Worm (Caenorhabditis elegans) whole organism, young adult: ENCODE results near the gene nas-15.

Source experiments
- B0261.1 ChIP-seq: sonication (generic microtip); optimal IDR thresholded peaks from 2 replicates; lab custom pipeline; 2016; ENCODE audit warnings: mild to moderate bottlenecking, missing genetic modification characterization, moderate library complexity, missing compliant biosample characterization
- C06A6.2 ChIP-seq: fragments of 200-800 bp; sonication (Bioruptor generic); conservative IDR thresholded peaks from 2 replicates; pipeline ENCODE4 v1.3.6; 2022; ENCODE audit warnings: missing genetic modification characterization, missing compliant biosample characterization
- F23B12.7 ChIP-seq: sonication (generic microtip); optimal IDR thresholded peaks from 2 replicates; lab custom pipeline; 2017; ENCODE audit warnings: missing genetic modification characterization, mild to moderate bottlenecking, missing compliant biosample characterization, antibody characterized with exemption, moderate library complexity; ENCODE audit not compliant: insufficient read depth
- F49E8.2 ChIP-seq: sonication (generic microtip); optimal IDR thresholded peaks from 3 replicates; lab custom pipeline; 2017; ENCODE audit warnings: missing genetic modification characterization, mild to moderate bottlenecking, missing compliant biosample characterization, antibody characterized with exemption, moderate library complexity; ENCODE audit not compliant: insufficient read depth
- ama-1 ChIP-seq, 3 experiments: fragments of 150-350 bp in 1 of 3; sonication (generic microtip) in 2 of 3; optimal IDR thresholded peaks; 2 replicates each; lab custom pipeline; 2014 to 2018; ENCODE audit warnings: missing biosample characterization in 2 of 3, missing genetic modification characterization in 2 of 3, missing genetic modification reagents in 2 of 3
- aptf-2 ChIP-seq: fragments of 200-800 bp; sonication (Bioruptor generic); conservative IDR thresholded peaks from 2 replicates; pipeline ENCODE4 v1.3.6; 2022; ENCODE audit warnings: missing genetic modification reagents, missing genetic modification characterization, missing compliant biosample characterization
- attf-5 ChIP-seq: fragments of 200-800 bp; sonication (Bioruptor generic); optimal IDR thresholded peaks from 2 replicates; lab custom pipeline; 2018; ENCODE audit warnings: mild to moderate bottlenecking, missing genetic modification characterization, missing compliant biosample characterization
- bed-2 ChIP-seq: fragments of 200-800 bp; sonication (Bioruptor generic); IDR thresholded peaks from 2 replicates; pipeline ENCODE4 v1.3.6; 2022; ENCODE audit warnings: missing genetic modification reagents, missing genetic modification characterization, missing compliant biosample characterization
- ceh-79 ChIP-seq: sonication (generic microtip); optimal IDR thresholded peaks from 2 replicates; lab custom pipeline; 2017; ENCODE audit warnings: mild to moderate bottlenecking, missing genetic modification characterization, missing compliant biosample characterization
- egl-44 ChIP-seq: fragments of 200-800 bp; sonication (Bioruptor generic); IDR thresholded peaks from 2 replicates; pipeline ENCODE4 v1.3.6; 2022; ENCODE audit warnings: missing genetic modification reagents, missing genetic modification characterization, missing compliant biosample characterization
- ekl-4 ChIP-seq: fragments of 200-800 bp; sonication (Bioruptor generic); IDR thresholded peaks from 2 replicates; pipeline ENCODE4 v1.3.6; 2022; ENCODE audit warnings: missing genetic modification reagents, missing genetic modification characterization, missing compliant biosample characterization
- ets-4 ChIP-seq: fragments of 200-800 bp; sonication (Bioruptor generic); optimal IDR thresholded peaks from 2 replicates; lab custom pipeline; 2018; ENCODE audit warnings: mild to moderate bottlenecking, missing genetic modification characterization, missing compliant biosample characterization
- gei-17 ChIP-seq: fragments of 200-800 bp; sonication (Bioruptor generic); optimal IDR thresholded peaks from 2 replicates; lab custom pipeline; 2018; ENCODE audit warnings: mild to moderate bottlenecking, missing genetic modification characterization, missing compliant biosample characterization
- let-607 ChIP-seq, 2 experiments: fragments of 200-800 bp in 1 of 2; sonication (Bioruptor generic) in 1 of 2; sonication (generic microtip) in 1 of 2; optimal IDR thresholded peaks; 2 replicates each; lab custom pipeline; 2016 to 2018; ENCODE audit warnings: mild to moderate bottlenecking in 2 of 2, missing compliant biosample characterization in 2 of 2, missing genetic modification characterization in 2 of 2, moderate library complexity in 2 of 2, missing genotype in 1 of 2
- lin-35 ChIP-seq, 3 experiments: fragments of 150-350 bp in 2 of 3; sonication (generic microtip) in 1 of 3; optimal IDR thresholded peaks; 2 replicates each; lab custom pipeline; 2014 to 2018; ENCODE audit warnings: missing biosample characterization in 3 of 3, missing genetic modification characterization in 3 of 3, missing genetic modification reagents in 3 of 3
- lir-1 ChIP-seq: fragments of 200-800 bp; sonication (Bioruptor generic); conservative IDR thresholded peaks from 2 replicates; pipeline ENCODE4 v1.3.6; 2022; ENCODE audit warnings: missing genetic modification reagents, missing genetic modification characterization, missing compliant biosample characterization
- lsl-1 ChIP-seq: fragments of 200-800 bp; sonication (Bioruptor generic); optimal IDR thresholded peaks from 2 replicates; lab custom pipeline; 2018; ENCODE audit warnings: mild to moderate bottlenecking, missing genetic modification characterization, moderate library complexity, missing compliant biosample characterization
- mel-28 ChIP-seq: sonication (generic microtip); optimal IDR thresholded peaks from 2 replicates; lab custom pipeline; 2016; ENCODE audit warnings: borderline replicate concordance, mild to moderate bottlenecking, missing genetic modification characterization, missing compliant biosample characterization
- mxl-1 ChIP-seq: sonication (generic microtip); optimal IDR thresholded peaks from 2 replicates; lab custom pipeline; 2016; ENCODE audit warnings: missing genetic modification characterization, missing compliant biosample characterization
- nfyb-1 ChIP-seq: fragments of 200-800 bp; sonication (Bioruptor generic); IDR thresholded peaks from 2 replicates; pipeline ENCODE4 v1.3.6; 2022; ENCODE audit warnings: missing genetic modification reagents, missing genetic modification characterization, missing compliant biosample characterization
- nhr-120 ChIP-seq: fragments of 200-800 bp; sonication (Bioruptor generic); IDR thresholded peaks from 2 replicates; pipeline ENCODE4 v1.3.6; 2022; ENCODE audit warnings: missing genetic modification characterization, missing compliant biosample characterization
- nhr-179 ChIP-seq: sonication (generic microtip); optimal IDR thresholded peaks from 2 replicates; lab custom pipeline; 2016; ENCODE audit warnings: mild to moderate bottlenecking, missing genetic modification characterization, missing compliant biosample characterization
- nhr-90 ChIP-seq: sonication (generic microtip); optimal IDR thresholded peaks from 2 replicates; lab custom pipeline; 2016; ENCODE audit warnings: missing genotype, mild to moderate bottlenecking, missing genetic modification characterization, missing compliant biosample characterization
- pbrm-1 ChIP-seq: fragments of 200-800 bp; sonication (Bioruptor generic); IDR thresholded peaks from 2 replicates; pipeline ENCODE4 v1.3.6; 2022; ENCODE audit warnings: missing genetic modification reagents, missing genetic modification characterization, missing compliant biosample characterization
- pha-4 ChIP-seq: fragments of 150-350 bp; sonication (generic microtip); optimal IDR thresholded peaks from 2 replicates; lab custom pipeline; 2014; ENCODE audit warnings: missing biosample characterization, missing genetic modification reagents, missing genetic modification characterization
- repo-1 ChIP-seq: sonication (generic microtip); optimal IDR thresholded peaks from 2 replicates; lab custom pipeline; 2017; ENCODE audit warnings: mild to moderate bottlenecking, missing genetic modification characterization, missing compliant biosample characterization
- snpc-4 ChIP-seq, 5 experiments: fragments of 150-350 bp in 1 of 5; sonication (generic microtip) in 4 of 5; optimal IDR thresholded peaks; 2 replicates each; lab custom pipeline; 2014 to 2018; ENCODE audit warnings: missing genetic modification characterization in 5 of 5, missing biosample characterization in 3 of 5, antibody characterized with exemption in 2 of 5, mild to moderate bottlenecking in 2 of 5, missing compliant biosample characterization in 2 of 5, missing genotype in 2 of 5, moderate library complexity in 2 of 5, missing genetic modification reagents in 1 of 5
- tlf-1 ChIP-seq: fragments of 200-800 bp; sonication (Bioruptor generic); optimal IDR thresholded peaks from 2 replicates; lab custom pipeline; 2018; ENCODE audit warnings: mild to moderate bottlenecking, missing genetic modification characterization, missing compliant biosample characterization
- unc-130 ChIP-seq: sonication (generic microtip); optimal IDR thresholded peaks from 2 replicates; lab custom pipeline; 2016; ENCODE audit warnings: missing genetic modification reagents, missing genetic modification characterization, missing compliant biosample characterization
- ztf-25 ChIP-seq: fragments of 200-800 bp; sonication (Bioruptor generic); IDR thresholded peaks from 2 replicates; pipeline ENCODE4 v1.3.6; 2022; ENCODE audit warnings: missing genetic modification reagents, missing genetic modification characterization, missing compliant biosample characterization

nas-15 gene

ce11 chrX:772184-772583 is 5.3 kb upstream of the nas-15 start, which contains the start of gene T04G9.4:
Gene T04G9.4, plus strand, starts transcription at chrX:772476.
- TF ChIP-seq mel-28 (tag; lab: Kevin White, UChicago): no peak
- TF ChIP-seq mxl-1 (tag; lab: Kevin White, UChicago): no peak
- no peak for TF ChIP-seq nhr-90 (tag; lab: Kevin White, UChicago)
- no peak for TF ChIP-seq ets-4 (GFP tag; lab: Kevin White, UChicago)
- no peak for TF ChIP-seq attf-5 (GFP tag; lab: Kevin White, UChicago)
- no peak for TF ChIP-seq egl-44 (GFP tag; lab: Robert Waterston, UW)
- TF ChIP-seq ekl-4 (GFP tag; lab: Robert Waterston, UW): no peak
- no peak for TF ChIP-seq ceh-79 (tag; lab: Kevin White, UChicago)

- no peak for TF ChIP-seq F23B12.7 (tag; lab: Kevin White, UChicago)
- TF ChIP-seq egl-44 (GFP tag; lab: Robert Waterston, UW): no peak
- no peak for TF ChIP-seq ztf-25 (GFP tag; lab: Robert Waterston, UW)
- TF ChIP-seq C06A6.2: no peak
- no peak for TF ChIP-seq F49E8.2 (tag; lab: Kevin White, UChicago)
- no peak for TF ChIP-seq nhr-120 (GFP tag; lab: Robert Waterston, UW)
- TF ChIP-seq aptf-2 (GFP tag; lab: Robert Waterston, UW): no peak
- TF ChIP-seq lsl-1 (GFP tag; lab: Kevin White, UChicago): no peak
- TF ChIP-seq nfyb-1 (GFP tag; lab: Robert Waterston, UW): no peak
- TF ChIP-seq pbrm-1 (GFP tag; lab: Robert Waterston, UW): no peak
Observed at ce11 chrX:779259-779658, 1.7 kb downstream of the nas-15 start.

ce11 chrX:780027-780426 is 2.5 kb downstream of the nas-15 start:
- TF ChIP-seq F49E8.2 (tag; lab: Kevin White, UChicago) (no peak), bed-2 (GFP tag; lab: Robert Waterston, UW) (no peak), egl-44 (GFP tag; lab: Robert Waterston, UW) (no peak), pha-4 (tag; lab: Kevin White, UChicago) (no peak), let-607 (tag; optimal IDR thresholded peaks at IDR 0.05; lab: Kevin White, UChicago) (no peak), ama-1 (optimal IDR thresholded peaks at IDR 0.05; lab: Kevin White, UChicago) (no peak), ama-1 (GFP tag; optimal IDR thresholded peaks at IDR 0.05; lab: Kevin White, UChicago) (no peak), repo-1 (tag; lab: Kevin White, UChicago) (no peak), tlf-1 (GFP tag; lab: Kevin White, UChicago) (no peak), mel-28 (tag; lab: Kevin White, UChicago) (no peak)

DNA sequence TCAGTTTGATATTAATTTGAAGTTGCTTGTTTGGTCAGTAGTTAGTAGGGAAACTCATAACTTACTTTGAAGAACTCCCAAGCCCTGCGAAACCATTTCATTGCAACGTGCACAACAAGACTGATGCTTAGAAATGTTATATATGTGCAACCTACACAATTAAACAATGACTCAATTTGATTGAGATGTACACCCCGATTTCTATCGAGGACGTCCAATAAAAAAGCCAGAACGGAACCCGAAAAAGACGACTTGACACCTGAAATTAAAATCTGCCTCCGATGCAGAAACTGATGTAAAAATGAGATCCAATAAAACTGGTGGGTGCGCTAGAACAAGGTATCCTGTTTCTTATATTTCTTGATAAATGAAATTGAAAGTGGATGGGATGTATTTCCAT is 7.3 kb downstream of the nas-15 start, which contains the start of gene T04G9.6:
TSS of gene T04G9.6 (minus strand) at position 101 of the 400 bp plus-strand sequence.
- TF ChIP-seq lir-1 (GFP tag; lab: Robert Waterston, UW) (no peak), unc-130 (no peak), nhr-179 (no peak), lin-35 (GFP tag; optimal IDR thresholded peaks at IDR 0.05; lab: Kevin White, UChicago) (no peak), gei-17 (no peak), aptf-2 (GFP tag; lab: Robert Waterston, UW) (no peak), snpc-4 (GFP tag; optimal IDR thresholded peaks at IDR 0.05; lab: Kevin White, UChicago) (no peak), snpc-4 (tag; optimal IDR thresholded peaks at IDR 0.05; lab: Kevin White, UChicago) (no peak), egl-44 (GFP tag; lab: Robert Waterston, UW) (no peak), B0261.1 (no peak)
